Worm (Caenorhabditis elegans): ENCODE data around the gene Y11D7A.3.

DNA sequence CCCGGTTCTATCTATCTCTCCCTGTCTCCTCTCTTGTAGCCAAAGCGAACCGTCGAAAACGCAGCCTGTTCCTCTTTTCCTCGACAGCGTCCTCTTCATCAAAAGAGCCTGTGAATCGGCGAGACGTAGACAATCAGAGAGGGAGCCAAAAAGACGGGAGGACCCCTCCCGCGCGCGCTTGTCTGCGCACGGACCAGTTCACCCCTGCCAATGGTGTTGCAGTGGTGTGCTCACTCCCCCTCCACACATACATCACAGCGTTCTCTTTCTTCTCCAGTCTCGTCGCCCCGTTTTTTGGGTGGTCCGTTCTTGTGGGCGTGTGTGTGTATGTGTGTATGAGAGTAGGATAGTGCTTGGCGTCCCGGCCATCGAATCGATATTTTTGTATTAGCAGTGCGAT, 36.0 kb downstream of the Y11D7A.3 start:
- no peak for TF ChIP-seq tlf-1 (GFP tag; optimal IDR thresholded peaks at IDR 0.05)
- TF ChIP-seq ekl-4 (GFP tag; IDR thresholded peaks at IDR 0.05): no peak
- no peak for TF ChIP-seq pha-4 (tag; optimal IDR thresholded peaks at IDR 0.05)
- TF ChIP-seq lin-35 (GFP tag; optimal IDR thresholded peaks at IDR 0.05): no peak
- no peak for TF ChIP-seq unc-62 (GFP tag; optimal IDR thresholded peaks at IDR 0.05)
- TF ChIP-seq efl-1 (GFP tag; optimal IDR thresholded peaks at IDR 0.05): no peak
- TF ChIP-seq aptf-3 (GFP tag; IDR thresholded peaks at IDR 0.05): no peak
- TF ChIP-seq repo-1 (tag; optimal IDR thresholded peaks at IDR 0.05): no peak
- TF ChIP-seq D2030.7 (GFP tag; IDR thresholded peaks at IDR 0.05): no peak

Measured in whole organism, young adult.